Fruit fly (Drosophila melanogaster) whole organism, embryonic: Measurements from ENCODE around the gene CG17233.

Source experiments
- Atf-2 ChIP-seq: fragments of 200-800 bp; sonication (Bioruptor generic); optimal IDR thresholded peaks from 2 replicates; lab custom pipeline; 2016; ENCODE audit warnings: missing biosample characterization, missing genetic modification characterization
- Blimp-1 ChIP-seq: fragments of 200-800 bp; sonication (Bioruptor generic); optimal IDR thresholded peaks from 3 replicates; lab custom pipeline; 2018; ENCODE audit warnings: missing biosample characterization, missing genetic modification characterization, mild to moderate bottlenecking, moderate library complexity, missing genetic modification reagents
- CG12744 ChIP-seq: fragments of 200-800 bp; sonication (Bioruptor generic); optimal IDR thresholded peaks from 2 replicates; lab custom pipeline; 2016; ENCODE audit warnings: missing biosample characterization, missing genetic modification characterization
- CG14860 ChIP-seq: fragments of 200-800 bp; sonication (Bioruptor generic); IDR thresholded peaks from 3 replicates; pipeline ENCODE4 v1.3.6; 2022; ENCODE audit warnings: missing biosample characterization, missing genetic modification characterization; ENCODE audit not compliant: partially characterized antibody
- CG17186 ChIP-seq: fragments of 200-800 bp; sonication (Bioruptor generic); optimal IDR thresholded peaks from 3 replicates; lab custom pipeline; 2017; ENCODE audit warnings: missing biosample characterization, missing genetic modification reagents, missing genetic modification characterization
- CG2199 ChIP-seq: fragments of 200-800 bp; sonication (Bioruptor generic); IDR thresholded peaks from 3 replicates; pipeline ENCODE4 v1.3.6; 2022; ENCODE audit warnings: missing biosample characterization, missing genetic modification characterization
- Chrac-16 ChIP-seq: fragments of 200-800 bp; sonication (Bioruptor generic); optimal IDR thresholded peaks from 3 replicates; lab custom pipeline; 2016; ENCODE audit warnings: missing biosample characterization, missing genetic modification characterization
- E2f2 ChIP-seq: fragments of 200-800 bp; sonication (Bioruptor generic); IDR thresholded peaks from 2 replicates; pipeline ENCODE4 v1.3.6; 2022; ENCODE audit warnings: missing biosample characterization, missing genetic modification characterization
- Sry-β ChIP-seq: fragments of 200-800 bp; sonication (Bioruptor generic); optimal IDR thresholded peaks from 2 replicates; lab custom pipeline; 2018; ENCODE audit warnings: missing biosample characterization, mild to moderate bottlenecking, missing genetic modification characterization, moderate library complexity
- Xbp1 ChIP-seq: fragments of 200-800 bp; sonication (Bioruptor generic); optimal IDR thresholded peaks from 3 replicates; lab custom pipeline; 2016; ENCODE audit warnings: missing biosample characterization, mild to moderate bottlenecking, missing genetic modification characterization
- inv ChIP-seq: fragments of 200-800 bp; sonication (Bioruptor generic); IDR thresholded peaks from 2 replicates; pipeline ENCODE4 v1.3.6; 2022; ENCODE audit warnings: missing biosample characterization, missing genetic modification characterization; ENCODE audit not compliant: partially characterized antibody
- shn ChIP-seq: fragments of 200-800 bp; sonication (Bioruptor generic); optimal IDR thresholded peaks from 3 replicates; lab custom pipeline; 2016; ENCODE audit warnings: missing biosample characterization, missing genetic modification characterization
- sob ChIP-seq: fragments of 200-800 bp; sonication (Bioruptor generic); IDR thresholded peaks from 2 replicates; pipeline ENCODE4 v1.3.6; 2022; ENCODE audit warnings: missing biosample characterization, missing genetic modification characterization

DNA sequence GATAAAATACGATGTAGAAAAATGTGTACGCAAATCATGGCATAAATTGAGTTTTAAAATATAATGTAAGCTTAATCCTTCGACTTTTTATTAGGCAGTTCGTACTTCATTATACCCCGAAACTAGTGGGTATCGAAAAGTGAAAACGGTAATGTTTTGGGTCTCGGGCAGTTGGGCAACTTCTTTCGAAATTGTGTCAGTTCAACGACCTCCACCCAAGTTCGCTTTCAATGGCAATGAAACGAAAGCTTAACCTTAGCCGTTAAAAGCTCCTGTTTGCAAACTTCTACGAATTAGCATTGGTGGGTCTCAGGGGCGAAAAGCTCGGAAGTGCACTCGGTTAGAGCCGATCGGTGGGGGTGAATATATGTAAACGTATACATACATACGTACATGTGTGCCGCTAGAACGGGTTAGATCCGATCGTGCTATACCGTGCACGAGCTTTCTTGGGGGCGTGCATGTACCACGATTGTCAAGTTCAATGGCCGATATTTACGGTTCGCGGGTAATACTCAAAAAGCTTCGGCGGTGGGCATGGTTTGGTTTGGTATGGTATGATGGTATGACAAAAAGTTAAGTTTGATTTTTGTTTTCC lies 11.4 kb downstream of the CG17233 start:
- TF ChIP-seq Xbp1 (GFP tag; lab: Kevin White, UChicago) (no peak), E2f2 (GFP tag; lab: Robert Waterston, UW) (no peak), inv (peak; percentile 41; the same call in 1 of the 2 replicates), CG2199 (GFP tag; lab: Robert Waterston, UW) (no peak), Atf-2 (GFP tag; lab: Kevin White, UChicago) (no peak), CG17186 (no peak), CG14860 (GFP tag; lab: Robert Waterston, UW) (no peak), Sry-β (GFP tag; lab: Kevin White, UChicago) (no peak), shn (GFP tag; lab: Kevin White, UChicago) (no peak), CG12744 (GFP tag; lab: Kevin White, UChicago) (no peak), Blimp-1 (GFP tag; lab: Kevin White, UChicago) (peak; percentile 99), Chrac-16 (no peak), sob (GFP tag; lab: Robert Waterston, UW) (peak; percentile 39; the same call in 1 of the 2 replicates)
